Fruit fly (Drosophila melanogaster) S2 (cell line): Measurements from ENCODE around the gene aus.

ENCODE experiments used
- CG8478 ChIP-seq: fragments of >200 bp; optimal IDR thresholded peaks from 2 replicates; lab custom pipeline; 2018
- CTCF ChIP-seq, 2 experiments: fragments of >200 bp; optimal IDR thresholded peaks; 2 replicates each; lab custom pipeline; 2018

DNA sequence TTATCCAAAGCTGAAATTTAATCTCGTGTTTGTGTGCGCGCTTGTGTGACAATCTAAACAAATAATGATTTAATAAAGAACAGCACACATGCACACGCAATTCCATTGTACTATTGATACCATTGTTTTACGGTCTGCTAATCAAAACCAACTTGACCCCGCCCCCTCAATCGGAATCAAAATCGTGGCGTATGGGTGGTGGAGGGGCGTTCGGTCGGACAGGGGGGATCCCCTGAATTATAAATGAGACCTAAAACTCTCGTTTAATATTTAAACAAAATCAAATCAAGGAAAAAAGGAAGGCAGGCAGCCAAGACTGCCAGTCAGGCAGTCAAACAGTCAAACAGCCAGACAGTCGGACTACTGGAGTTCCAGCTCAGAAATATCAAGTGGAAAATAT lies 18.2 kb downstream of the aus start:
- TF ChIP-seq CTCF (optimal IDR thresholded peaks at IDR 0.05; lab: Kevin White, UChicago) = no peak
- TF ChIP-seq CG8478 (lab: Kevin White, UChicago) = no peak
